Worm (Caenorhabditis elegans) whole organism, early embryonic: ENCODE results near the gene spig-9.

Experiments used
- B0310.2 ChIP-seq: sonication (generic microtip); optimal IDR thresholded peaks from 2 replicates; lab custom pipeline; 2016; ENCODE audit warnings: mild to moderate bottlenecking, missing genetic modification characterization, missing compliant biosample characterization
- ama-1 ChIP-seq: fragments of 150-350 bp; optimal IDR thresholded peaks from 2 replicates; lab custom pipeline; 2014
- ceh-13 ChIP-seq: fragments of 200-800 bp; sonication (Bioruptor generic); optimal IDR thresholded peaks from 2 replicates; lab custom pipeline; 2018; ENCODE audit warnings: mild to moderate bottlenecking, missing genetic modification characterization, missing compliant biosample characterization
- flt-1 ChIP-seq: fragments of 200-800 bp; sonication (Bioruptor generic); IDR thresholded peaks from 2 replicates; pipeline ENCODE4 v1.3.6; 2022; ENCODE audit warnings: missing genetic modification characterization, missing compliant biosample characterization
- hnd-1 ChIP-seq: sonication (generic microtip); optimal IDR thresholded peaks from 2 replicates; lab custom pipeline; 2016; ENCODE audit warnings: missing genetic modification characterization, missing compliant biosample characterization
- scrt-1 ChIP-seq: fragments of 200-800 bp; sonication (Bioruptor generic); IDR thresholded peaks from 2 replicates; pipeline ENCODE4 v1.3.6; 2022; ENCODE audit warnings: missing genetic modification characterization, missing compliant biosample characterization
- tbx-37 ChIP-seq: fragments of 200-800 bp; sonication (Bioruptor generic); conservative IDR thresholded peaks from 2 replicates; pipeline ENCODE4 v1.3.6; 2022; ENCODE audit warnings: missing genetic modification reagents, missing genetic modification characterization, missing compliant biosample characterization

- TF ChIP-seq ceh-13 (GFP tag; lab: Kevin White, UChicago) (no peak), flt-1 (no peak), hnd-1 (no peak), ama-1 (no peak), B0310.2 (tag; lab: Kevin White, UChicago) (no peak), scrt-1 (GFP tag; lab: Robert Waterston, UW) (no peak), tbx-37 (no peak)
Measured at ce11 chrV:13625517-13626097, 13.9 kb upstream of the spig-9 start, which contains the start of the genes nduv-2 and F53F4.12.
